Worm (Caenorhabditis elegans) whole organism, L1 larva: ENCODE results near the gene cut-2.

Experiments
- ama-1 ChIP-seq: fragments of 150-350 bp; optimal IDR thresholded peaks from 2 replicates; lab custom pipeline; 2014
- hlh-17 ChIP-seq: fragments of 200-800 bp; sonication (Bioruptor generic); optimal IDR thresholded peaks from 2 replicates; lab custom pipeline; 2018; ENCODE audit warnings: missing genetic modification characterization, mild to moderate bottlenecking, missing compliant biosample characterization, moderate library complexity, borderline replicate concordance
- nhr-77 ChIP-seq: fragments of 150-350 bp; optimal IDR thresholded peaks from 2 replicates; lab custom pipeline; 2014; ENCODE audit warnings: missing biosample characterization, missing genetic modification characterization
- snu-23 ChIP-seq: sonication (generic microtip); optimal IDR thresholded peaks from 2 replicates; lab custom pipeline; 2016; ENCODE audit warnings: missing genetic modification characterization, missing compliant biosample characterization
- swsn-7 ChIP-seq: sonication (generic microtip); optimal IDR thresholded peaks from 2 replicates; lab custom pipeline; 2016; ENCODE audit warnings: missing genetic modification characterization, missing compliant biosample characterization
- unc-62 ChIP-seq: fragments of 150-350 bp; optimal IDR thresholded peaks from 2 replicates; lab custom pipeline; 2014; ENCODE audit warnings: missing biosample characterization, missing genetic modification reagents, missing genetic modification characterization

DNA sequence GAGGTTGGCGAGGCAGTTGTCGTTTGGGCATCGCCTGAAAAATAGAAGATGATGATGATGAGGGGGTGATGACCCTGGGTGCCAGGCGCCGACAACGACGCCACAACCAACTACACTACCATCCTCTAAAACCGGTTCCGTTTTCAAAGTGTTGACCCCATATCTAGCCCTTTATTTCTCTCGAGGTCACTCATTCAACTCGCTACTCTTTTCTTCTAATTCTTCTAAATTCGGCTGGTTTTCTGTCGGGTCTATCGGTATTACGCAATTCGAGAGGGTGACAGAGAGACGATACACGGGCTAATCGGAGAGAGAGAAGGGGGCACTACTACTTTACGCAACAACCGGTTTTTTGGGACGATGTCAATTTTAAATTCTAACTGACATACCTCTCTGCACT, 43.4 kb upstream of the cut-2 start:
- peak; percentile 92 for TF ChIP-seq snu-23 (GFP tag; lab: Kevin White, UChicago)
- TF ChIP-seq swsn-7 (tag; lab: Kevin White, UChicago), result peak; percentile 63
- no peak for TF ChIP-seq ama-1 (lab: Kevin White, UChicago)
- no peak for TF ChIP-seq unc-62 (GFP tag; lab: Kevin White, UChicago)
- no peak for TF ChIP-seq hlh-17 (GFP tag; lab: Kevin White, UChicago)
- TF ChIP-seq nhr-77, result peak; percentile 42
